Fruit fly (Drosophila melanogaster) whole organism, pupa: Measurements from ENCODE around the gene CG5892.

Experiments used
- CG14655 ChIP-seq: fragments of 200-800 bp; sonication (Bioruptor generic); optimal IDR thresholded peaks from 3 replicates; lab custom pipeline; 2017; ENCODE audit warnings: mild to moderate bottlenecking, missing biosample characterization, missing genetic modification reagents, missing genetic modification characterization
- CG17806 ChIP-seq: fragments of 200-800 bp; sonication (Bioruptor generic); optimal IDR thresholded peaks from 2 replicates; lab custom pipeline; 2018; ENCODE audit warnings: missing biosample characterization, mild to moderate bottlenecking, missing genetic modification characterization, moderate library complexity
- CG34367 ChIP-seq: fragments of 200-800 bp; sonication (Bioruptor generic); optimal IDR thresholded peaks from 2 replicates; lab custom pipeline; 2018; ENCODE audit warnings: missing biosample characterization, mild to moderate bottlenecking, missing genetic modification characterization
- EcR ChIP-seq: fragments of 200-800 bp; sonication (Bioruptor generic); optimal IDR thresholded peaks from 3 replicates; lab custom pipeline; 2019; ENCODE audit warnings: missing biosample characterization, missing genetic modification characterization, mild to moderate bottlenecking, moderate library complexity, missing genetic modification reagents
- Ets98B ChIP-seq: fragments of 200-800 bp; sonication (Bioruptor generic); IDR thresholded peaks from 2 replicates; pipeline ENCODE4 v1.3.6; 2022; ENCODE audit warnings: missing biosample characterization, missing genetic modification characterization
- Pif1A ChIP-seq: fragments of 200-800 bp; sonication (Bioruptor generic); optimal IDR thresholded peaks from 3 replicates; lab custom pipeline; 2016; ENCODE audit warnings: missing biosample characterization, missing genetic modification characterization
- fd96Ca ChIP-seq: fragments of 200-800 bp; sonication (Bioruptor generic); IDR thresholded peaks from 3 replicates; pipeline ENCODE4 v1.3.6; 2022; ENCODE audit warnings: missing biosample characterization, missing genetic modification characterization

DNA sequence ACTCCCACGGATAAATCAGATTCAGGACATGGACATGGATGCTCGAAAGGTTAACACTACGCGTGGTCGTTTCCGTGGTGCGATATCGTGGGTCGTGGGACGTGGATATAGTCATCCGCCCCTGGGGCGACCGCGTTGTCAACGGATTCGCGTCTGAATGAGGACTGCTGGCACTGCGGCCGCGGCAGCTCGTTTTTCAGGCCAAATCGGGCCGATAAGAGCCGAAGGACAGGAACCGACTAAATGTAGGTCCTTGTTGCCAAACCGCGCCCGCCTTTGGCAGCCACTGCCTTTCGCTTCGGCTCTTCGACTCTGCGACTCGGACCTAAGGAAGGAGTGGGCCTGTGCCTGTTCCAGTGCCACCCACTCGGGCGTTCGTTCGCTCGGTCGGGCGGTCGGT, 51.4 kb downstream of the CG5892 start, which contains the start of gene SIFaR:
- no peak for TF ChIP-seq Pif1A (GFP tag; lab: Kevin White, UChicago)
- TF ChIP-seq EcR, result no peak
- TF ChIP-seq Ets98B (GFP tag; lab: Robert Waterston, UW), result no peak
- no peak for TF ChIP-seq CG14655 (GFP tag; lab: Kevin White, UChicago)
- no peak for TF ChIP-seq fd96Ca
- TF ChIP-seq CG34367, result no peak
- TF ChIP-seq CG17806 (tag; lab: Kevin White, UChicago), result no peak
